Fruit fly (Drosophila melanogaster): ENCODE data around the gene Rcd-1.

Rcd-1 gene

dm6 chrX:19668405-19668804, 29.8 kb downstream of the Rcd-1 start (continued):
- TF ChIP-seq schlank (tag; optimal IDR thresholded peaks at IDR 0.05) (peak; percentile 97), CG4360 (GFP tag; IDR thresholded peaks at IDR 0.05) (peak; percentile 46; the same call in 1 of the 2 replicates), CG12744 (GFP tag; optimal IDR thresholded peaks at IDR 0.05) (peak; percentile 88), CG12391 (tag; optimal IDR thresholded peaks at IDR 0.05) (peak; percentile 96), Side (GFP tag; optimal IDR thresholded peaks at IDR 0.05) (peak; percentile 99), Hr3 (GFP tag; optimal IDR thresholded peaks at IDR 0.05) (peak; percentile 95), Drgx (GFP tag; IDR thresholded peaks at IDR 0.05) (peak; percentile 96), luna (GFP tag; optimal IDR thresholded peaks at IDR 0.05) (peak; percentile 92), CG8290 (GFP tag; optimal IDR thresholded peaks at IDR 0.05) (peak; percentile 97), CG8290 (tag; optimal IDR thresholded peaks at IDR 0.05) (peak; percentile 92 to 98), onecut (GFP tag; IDR thresholded peaks at IDR 0.05) (peak; percentile 96), CG6175 (GFP tag; IDR thresholded peaks at IDR 0.05) (peak; percentile 89), sqz (GFP tag; optimal IDR thresholded peaks at IDR 0.05) (peak; percentile 78), lilli (GFP tag; optimal IDR thresholded peaks at IDR 0.05) (peak; percentile 99), twi (tag; optimal IDR thresholded peaks at IDR 0.05) (peak; percentile 92), HLH4C (GFP tag; IDR thresholded peaks at IDR 0.05; ENCODE audit: partially characterized antibody) (no peak), gem (tag; optimal IDR thresholded peaks at IDR 0.05) (peak; percentile 97), CG14860 (GFP tag; IDR thresholded peaks at IDR 0.05; ENCODE audit: partially characterized antibody) (no peak), oc (tag; optimal IDR thresholded peaks at IDR 0.05) (peak; percentile 97), psq (GFP tag; optimal IDR thresholded peaks at IDR 0.05) (peak; percentile 80), Mes4 (GFP tag; optimal IDR thresholded peaks at IDR 0.05) (peak; percentile 97), gt (GFP tag; IDR thresholded peaks at IDR 0.05) (peak; percentile 86), CG7372 (GFP tag; IDR thresholded peaks at IDR 0.05) (peak; percentile 86), CG8944 (GFP tag; optimal IDR thresholded peaks at IDR 0.05) (peak; percentile 98), CG6689 (GFP tag; IDR thresholded peaks at IDR 0.05) (peak; percentile 94), NC2β (GFP tag; optimal IDR thresholded peaks at IDR 0.05) (peak; percentile 97), seq (GFP tag; IDR thresholded peaks at IDR 0.05) (peak; percentile 95), E2f2 (GFP tag; IDR thresholded peaks at IDR 0.05) (peak; percentile 80), CG1603 (tag; optimal IDR thresholded peaks at IDR 0.05) (peak; percentile 97), CG16815 (GFP tag; optimal IDR thresholded peaks at IDR 0.05) (peak; percentile 98), Spps (tag; optimal IDR thresholded peaks at IDR 0.05) (peak; percentile 94), CG1647 (GFP tag; optimal IDR thresholded peaks at IDR 0.05) (peak; percentile 94), Xbp1 (GFP tag; optimal IDR thresholded peaks at IDR 0.05) (peak; percentile 98), bigmax (GFP tag; optimal IDR thresholded peaks at IDR 0.05) (peak; percentile 36), CG5245 (GFP tag; optimal IDR thresholded peaks at IDR 0.05) (peak; percentile 96), D19B (GFP tag; optimal IDR thresholded peaks at IDR 0.05) (peak; percentile 67), gcm2 (GFP tag; optimal IDR thresholded peaks at IDR 0.05) (peak; percentile 88), bcd (GFP tag; optimal IDR thresholded peaks at IDR 0.05) (peak; percentile 91), sc (optimal IDR thresholded peaks at IDR 0.05) (no peak), sc (GFP tag; optimal IDR thresholded peaks at IDR 0.05) (peak; percentile 86), ERR (GFP tag; optimal IDR thresholded peaks at IDR 0.05) (peak; percentile 98), CG11504 (tag; optimal IDR thresholded peaks at IDR 0.05) (peak; percentile 95), Poxn (GFP tag; IDR thresholded peaks at IDR 0.05) (peak; percentile 85), ttk (GFP tag; IDR thresholded peaks at IDR 0.05) (peak; percentile 91), wdn (GFP tag; IDR thresholded peaks at IDR 0.05) (peak; percentile 95), CG8924 (tag; optimal IDR thresholded peaks at IDR 0.05) (peak; percentile 94), CG4282 (GFP tag; optimal IDR thresholded peaks at IDR 0.05) (peak; percentile 80), ci (GFP tag; IDR thresholded peaks at IDR 0.05) (peak; percentile 98), CG17186 (GFP tag; optimal IDR thresholded peaks at IDR 0.05) (peak; percentile 64), CG12299 (tag; optimal IDR thresholded peaks at IDR 0.05) (peak; percentile 94), H2.0 (GFP tag; IDR thresholded peaks at IDR 0.05) (peak; percentile 97), CG8388 (GFP tag; optimal IDR thresholded peaks at IDR 0.05) (peak; percentile 94)

Data from whole organism, embryonic.